Worm (Caenorhabditis elegans) whole organism, early embryonic: Measurements from ENCODE around the gene Y71H2AR.2.
"Not testable (repeated sequence)": the region's sequence is repeated elsewhere in the genome, so short reads cannot be mapped to it uniquely, and the experiment has no call there.

Experiments used
- B0310.2 ChIP-seq: sonication (generic microtip); optimal IDR thresholded peaks from 2 replicates; lab custom pipeline; 2016; ENCODE audit warnings: mild to moderate bottlenecking, missing genetic modification characterization, missing compliant biosample characterization
- F13C5.2 ChIP-seq: sonication (generic microtip); optimal IDR thresholded peaks from 2 replicates; lab custom pipeline; 2017; ENCODE audit warnings: mild to moderate bottlenecking, missing genetic modification characterization, inconsistent platforms, missing compliant biosample characterization
- aly-1 ChIP-seq: sonication (generic microtip); optimal IDR thresholded peaks from 2 replicates; lab custom pipeline; 2016; ENCODE audit warnings: missing genetic modification characterization, missing compliant biosample characterization
- ama-1 ChIP-seq: fragments of 150-350 bp; optimal IDR thresholded peaks from 2 replicates; lab custom pipeline; 2014
- ceh-13 ChIP-seq: fragments of 200-800 bp; sonication (Bioruptor generic); optimal IDR thresholded peaks from 2 replicates; lab custom pipeline; 2018; ENCODE audit warnings: mild to moderate bottlenecking, missing genetic modification characterization, missing compliant biosample characterization
- ceh-36 ChIP-seq: sonication (generic microtip); optimal IDR thresholded peaks from 2 replicates; lab custom pipeline; 2016; ENCODE audit warnings: missing genetic modification characterization, inconsistent platforms, missing compliant biosample characterization
- ets-7 ChIP-seq: sonication (generic microtip); optimal IDR thresholded peaks from 2 replicates; lab custom pipeline; 2016; ENCODE audit warnings: missing genotype, missing genetic modification characterization, missing compliant biosample characterization
- flt-1 ChIP-seq: fragments of 200-800 bp; sonication (Bioruptor generic); IDR thresholded peaks from 2 replicates; pipeline ENCODE4 v1.3.6; 2022; ENCODE audit warnings: missing genetic modification characterization, missing compliant biosample characterization
- hmbx-1 ChIP-seq: sonication (generic microtip); optimal IDR thresholded peaks from 2 replicates; lab custom pipeline; 2016; ENCODE audit warnings: mild to moderate bottlenecking, missing genetic modification characterization, missing compliant biosample characterization
- hmg-4 ChIP-seq: fragments of 200-800 bp; sonication (Bioruptor generic); optimal IDR thresholded peaks from 2 replicates; lab custom pipeline; 2018; ENCODE audit warnings: mild to moderate bottlenecking, missing genetic modification characterization, missing compliant biosample characterization
- hnd-1 ChIP-seq: sonication (generic microtip); optimal IDR thresholded peaks from 2 replicates; lab custom pipeline; 2016; ENCODE audit warnings: missing genetic modification characterization, missing compliant biosample characterization
- pes-1 ChIP-seq: fragments of 200-800 bp; sonication (Bioruptor generic); IDR thresholded peaks from 2 replicates; pipeline ENCODE4 v1.3.6; 2022; ENCODE audit warnings: missing genetic modification reagents, missing genetic modification characterization, missing compliant biosample characterization
- scrt-1 ChIP-seq: fragments of 200-800 bp; sonication (Bioruptor generic); IDR thresholded peaks from 2 replicates; pipeline ENCODE4 v1.3.6; 2022; ENCODE audit warnings: missing genetic modification characterization, missing compliant biosample characterization
- sea-1 ChIP-seq: fragments of 200-800 bp; sonication (Bioruptor generic); conservative IDR thresholded peaks from 2 replicates; pipeline ENCODE4 v1.3.6; 2022; ENCODE audit warnings: missing genetic modification characterization, missing compliant biosample characterization
- tbx-11 ChIP-seq: fragments of 200-800 bp; sonication (Bioruptor generic); IDR thresholded peaks from 2 replicates; pipeline ENCODE4 v1.3.6; 2022; ENCODE audit warnings: missing genetic modification characterization, missing compliant biosample characterization
- tbx-37 ChIP-seq: fragments of 200-800 bp; sonication (Bioruptor generic); conservative IDR thresholded peaks from 2 replicates; pipeline ENCODE4 v1.3.6; 2022; ENCODE audit warnings: missing genetic modification reagents, missing genetic modification characterization, missing compliant biosample characterization
- tra-4 ChIP-seq: sonication (generic microtip); optimal IDR thresholded peaks from 2 replicates; lab custom pipeline; 2017; ENCODE audit warnings: missing genetic modification characterization, missing compliant biosample characterization

The Y71H2AR.2 gene

DNA sequence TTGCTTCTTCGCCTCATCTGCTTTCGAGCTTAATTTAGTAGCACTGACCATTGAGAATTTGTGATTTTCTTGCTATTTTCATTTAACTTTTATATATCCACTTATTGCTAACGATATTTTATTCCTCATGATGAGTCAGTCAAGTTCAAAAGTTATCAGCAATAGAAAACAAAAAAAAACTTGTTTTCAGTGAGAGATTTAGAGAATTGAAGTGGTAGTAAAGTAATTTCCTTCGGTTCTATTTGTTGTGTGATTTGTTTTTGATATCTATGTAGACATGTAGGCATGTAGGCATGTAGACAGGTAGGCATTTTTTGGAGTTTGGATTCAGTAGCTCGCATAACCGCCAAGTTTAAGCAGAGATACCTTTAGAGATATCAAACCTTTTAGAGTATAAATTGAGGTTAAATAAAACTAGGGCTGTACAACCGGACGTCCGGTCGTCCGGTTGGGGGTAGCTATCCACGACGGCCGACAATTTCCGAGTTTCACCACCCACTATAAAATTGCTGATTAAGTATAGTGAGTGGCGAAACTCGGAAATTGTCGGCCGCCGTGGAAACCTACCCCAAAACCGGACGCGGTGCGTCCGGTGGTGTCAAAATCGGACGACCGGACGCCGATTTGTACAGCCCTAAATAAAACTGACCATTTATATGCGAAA, at the start of gene Y71H2AR.2:
TSS of gene Y71H2AR.2 (minus strand) at position 51 of the 664 bp plus-strand sequence.
- no peak for TF ChIP-seq flt-1 (GFP tag; lab: Robert Waterston, UW)
- no peak for TF ChIP-seq pes-1
- TF ChIP-seq tbx-37 (GFP tag; lab: Robert Waterston, UW) = no peak
- TF ChIP-seq hnd-1 (tag; lab: Kevin White, UChicago) = no peak
- TF ChIP-seq ceh-13 (GFP tag; lab: Kevin White, UChicago) = no peak
- no peak for TF ChIP-seq tbx-11 (GFP tag; lab: Robert Waterston, UW)
- no peak for TF ChIP-seq scrt-1 (GFP tag; lab: Robert Waterston, UW)

DNA sequence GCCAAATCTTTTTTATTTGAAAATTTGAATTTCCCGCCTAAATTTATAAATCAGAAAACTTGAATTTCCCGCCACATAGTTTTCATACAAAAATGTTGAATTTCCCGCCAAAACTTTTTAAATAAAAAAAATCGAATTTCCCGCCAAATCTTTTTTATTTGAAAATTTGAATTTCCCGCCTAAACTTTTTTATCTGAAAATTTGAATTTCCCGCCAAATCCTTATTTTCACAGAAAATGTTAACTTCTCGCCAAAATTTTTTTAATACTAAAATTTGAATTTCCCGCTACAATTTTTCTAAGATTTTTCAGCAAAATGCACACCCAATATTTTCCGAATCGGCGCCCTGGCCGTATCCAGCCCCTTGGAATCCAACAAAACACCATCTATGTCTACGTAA, 41.3 kb upstream of the Y71H2AR.2 start, which contains the start of gene F56F11.2:
TSS of gene F56F11.2 (plus strand) at position 301 of the 400 bp plus-strand sequence.
- TF ChIP-seq hmbx-1 (tag; lab: Kevin White, UChicago); ceh-13 (GFP tag; lab: Kevin White, UChicago); ama-1 (lab: Kevin White, UChicago): not testable (repeated sequence)

DNA sequence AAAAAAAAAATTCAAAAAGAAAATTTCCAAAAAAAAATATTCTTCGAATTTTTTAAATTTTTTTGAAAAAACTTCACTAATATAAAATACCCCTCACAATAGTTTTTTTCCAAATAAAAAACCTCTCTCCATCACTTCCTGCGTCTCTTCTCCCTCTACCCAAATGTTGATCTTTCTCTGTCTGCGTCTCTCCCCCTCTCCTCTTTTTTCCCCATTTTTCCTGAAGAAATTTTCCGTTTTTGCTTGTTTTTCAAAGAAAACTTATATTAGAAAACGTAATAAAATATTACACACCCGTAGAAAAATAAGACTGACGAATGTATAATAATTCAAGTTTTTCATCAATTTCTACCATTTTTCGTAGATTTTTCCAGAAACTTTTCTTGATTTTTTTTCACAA, 40.4 kb upstream of the Y71H2AR.2 start:
- TF ChIP-seq tbx-37 (GFP tag; lab: Robert Waterston, UW) (no peak), B0310.2 (no peak), ets-7 (no peak), hnd-1 (tag; lab: Kevin White, UChicago) (no peak), hmg-4 (GFP tag; lab: Kevin White, UChicago) (no peak), scrt-1 (GFP tag; lab: Robert Waterston, UW) (no peak), F13C5.2 (no peak), tra-4 (no peak)

DNA sequence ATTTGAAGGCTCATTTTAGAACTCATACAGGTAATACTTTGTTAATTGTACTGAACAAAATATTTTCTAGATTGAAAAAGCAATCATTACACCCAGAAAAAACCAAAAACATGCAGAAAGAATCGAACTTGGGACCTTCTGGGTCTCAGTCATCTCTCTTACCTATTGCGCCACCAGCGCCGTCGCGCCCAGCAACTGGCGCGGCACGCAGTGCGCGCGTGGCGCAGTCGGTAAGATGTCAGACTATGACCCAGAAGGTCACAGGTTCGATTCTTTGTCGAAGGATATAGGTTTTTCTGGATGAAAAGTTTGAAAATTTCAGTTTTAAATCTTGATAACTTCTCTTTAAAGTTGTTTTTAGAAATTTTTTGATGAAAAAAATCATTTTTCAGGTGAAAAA, 39.0 kb upstream of the Y71H2AR.2 start:
- no peak for TF ChIP-seq ceh-36 (tag; lab: Kevin White, UChicago)

DNA sequence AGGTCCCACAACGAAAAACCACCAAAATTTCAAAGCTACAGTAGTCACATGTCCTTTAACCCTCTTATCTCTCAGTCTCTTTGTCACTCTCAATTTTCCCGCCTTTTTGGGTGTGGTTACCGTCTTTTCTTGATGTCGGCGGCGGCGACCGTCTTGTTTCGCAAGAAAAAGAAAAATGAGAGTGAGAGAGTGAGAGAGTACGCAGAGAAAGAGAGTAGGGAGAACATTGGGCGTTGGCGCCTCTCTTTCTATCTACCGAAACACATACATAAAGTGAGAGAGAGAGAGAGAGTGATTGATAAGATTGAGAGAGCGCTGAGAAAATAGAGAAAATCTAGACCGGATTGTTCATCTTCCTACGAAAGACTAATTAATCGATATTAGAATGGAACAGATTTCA, 35.2 kb upstream of the Y71H2AR.2 start:
- no peak for TF ChIP-seq hmbx-1 (tag; lab: Kevin White, UChicago)
- no peak for TF ChIP-seq ceh-13 (GFP tag; lab: Kevin White, UChicago)
- no peak for TF ChIP-seq hnd-1 (tag; lab: Kevin White, UChicago)
- TF ChIP-seq ceh-36 (tag; lab: Kevin White, UChicago) = no peak
- TF ChIP-seq scrt-1 (GFP tag; lab: Robert Waterston, UW) = no peak
- TF ChIP-seq B0310.2 = no peak
- no peak for TF ChIP-seq tbx-11 (GFP tag; lab: Robert Waterston, UW)
- TF ChIP-seq F13C5.2 = no peak
- TF ChIP-seq flt-1 (GFP tag; lab: Robert Waterston, UW) = no peak
- TF ChIP-seq hmg-4 (GFP tag; lab: Kevin White, UChicago) = no peak
- no peak for TF ChIP-seq tra-4
- no peak for TF ChIP-seq tbx-37 (GFP tag; lab: Robert Waterston, UW)

DNA sequence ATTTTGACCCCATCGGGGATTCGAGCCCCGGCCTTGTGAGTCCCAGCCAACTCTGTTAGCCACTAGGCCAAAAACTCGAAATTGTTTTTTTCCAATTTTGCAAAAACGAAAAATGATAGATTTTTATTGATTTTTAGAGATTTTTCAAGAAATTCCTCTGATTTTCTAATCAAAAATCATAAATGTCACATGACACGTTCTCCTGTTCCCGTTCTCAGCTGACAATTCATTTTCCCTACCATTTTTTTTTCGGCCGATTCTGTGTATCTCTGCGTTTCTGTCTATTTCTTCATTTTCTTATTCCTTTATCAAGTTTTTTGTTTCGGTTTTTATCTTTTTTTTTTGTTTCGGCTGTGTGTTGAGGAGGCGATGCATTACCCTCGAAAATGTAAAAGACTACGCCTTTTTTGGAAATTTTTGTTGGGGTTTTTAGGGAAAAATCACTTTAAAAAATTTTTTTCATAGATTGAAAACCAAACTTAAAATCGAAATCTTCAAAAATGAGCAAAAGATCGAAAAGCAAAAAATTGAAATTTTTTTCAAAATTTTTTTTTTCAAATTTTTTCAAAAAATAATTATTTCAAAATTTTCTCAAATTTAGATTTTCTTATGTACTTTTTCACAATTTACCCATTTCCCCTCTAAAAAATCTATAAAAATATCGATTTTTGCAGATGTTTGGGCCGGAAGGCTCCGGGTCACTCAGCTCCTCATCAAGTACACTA, 33.6 kb upstream of the Y71H2AR.2 start, which contains the start of gene klf-1:
TSS of gene klf-1 (plus strand) at position 675 of the 725 bp plus-strand sequence.
- TF ChIP-seq aly-1 (tag; lab: Kevin White, UChicago) = no peak
- TF ChIP-seq flt-1 (GFP tag; lab: Robert Waterston, UW) = no peak
- TF ChIP-seq tbx-37 (GFP tag; lab: Robert Waterston, UW) = no peak
- no peak for TF ChIP-seq scrt-1 (GFP tag; lab: Robert Waterston, UW)
- no peak for TF ChIP-seq hmbx-1 (tag; lab: Kevin White, UChicago)
- no peak for TF ChIP-seq pes-1
- TF ChIP-seq tra-4 = no peak
- TF ChIP-seq ceh-13 (GFP tag; lab: Kevin White, UChicago) = no peak
- TF ChIP-seq sea-1 = no peak
- TF ChIP-seq tbx-11 (GFP tag; lab: Robert Waterston, UW) = no peak
- no peak for TF ChIP-seq ama-1 (lab: Kevin White, UChicago)
- no peak for TF ChIP-seq B0310.2
- TF ChIP-seq F13C5.2 = no peak
- no peak for TF ChIP-seq ceh-36 (tag; lab: Kevin White, UChicago)
- TF ChIP-seq hnd-1 (tag; lab: Kevin White, UChicago) = no peak
- TF ChIP-seq ets-7 = no peak
- TF ChIP-seq hmg-4 (GFP tag; lab: Kevin White, UChicago) = no peak

DNA sequence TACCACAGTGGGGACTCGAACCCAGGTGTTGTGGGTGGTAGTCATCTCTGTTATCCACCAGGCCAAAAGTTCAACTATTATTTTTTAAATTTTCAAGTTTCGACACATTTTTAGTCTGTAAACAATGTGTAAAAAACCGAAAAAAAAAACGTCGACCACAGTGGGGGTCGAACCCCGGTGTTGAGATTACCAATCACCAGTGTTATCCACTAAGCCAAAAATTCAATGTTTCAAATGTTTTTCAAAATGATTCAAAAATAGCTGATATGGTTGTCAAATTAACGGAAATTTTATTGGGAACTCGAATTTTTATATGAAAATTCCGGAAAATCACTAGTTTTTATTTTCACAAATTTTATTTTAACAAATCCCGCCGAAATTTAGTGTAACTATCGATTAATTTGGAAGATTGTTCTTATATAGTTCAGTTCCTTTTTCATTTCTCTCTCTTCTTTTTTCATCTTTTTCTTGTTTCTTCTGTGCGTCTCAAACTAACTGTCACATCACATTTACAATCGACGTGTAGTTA, 32.5 kb upstream of the Y71H2AR.2 start:
- no peak for TF ChIP-seq flt-1 (GFP tag; lab: Robert Waterston, UW)
- no peak for TF ChIP-seq aly-1 (tag; lab: Kevin White, UChicago)
- TF ChIP-seq ets-7 = no peak
- TF ChIP-seq F13C5.2 = no peak

DNA sequence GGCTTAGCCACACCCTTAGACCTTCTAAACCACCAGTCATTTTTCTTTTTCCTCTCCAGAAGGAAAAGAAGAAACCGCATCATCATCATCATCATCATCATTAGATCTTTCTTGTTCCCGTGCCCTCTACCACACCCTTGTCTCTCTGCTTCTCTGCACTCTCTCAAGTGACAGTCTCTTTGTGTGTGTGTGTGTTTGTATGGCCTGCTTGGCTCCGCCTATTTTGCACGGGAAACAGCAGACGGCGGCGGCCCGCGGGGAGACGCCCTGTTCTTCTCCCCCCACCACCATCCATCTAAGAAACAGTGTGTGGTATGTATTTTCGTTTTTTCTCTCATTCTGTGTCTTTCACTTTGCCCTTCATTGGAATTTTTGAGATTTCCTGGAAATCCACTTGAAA, 31.1 kb upstream of the Y71H2AR.2 start:
- TF ChIP-seq hnd-1 (tag; lab: Kevin White, UChicago) (no peak), hmg-4 (GFP tag; lab: Kevin White, UChicago) (peak; percentile 9), scrt-1 (GFP tag; lab: Robert Waterston, UW) (no peak), ama-1 (lab: Kevin White, UChicago) (no peak)
